Fruit fly (Drosophila melanogaster): ENCODE results near the gene Epg5.
A peak's percentile ranks its signal among the peaks of the same experiment; 100 is the strongest.

The Epg5 gene

dm6 chr3R:18739435-18739977, 19.2 kb downstream of the Epg5 start (continued):
- TF ChIP-seq lz (GFP tag; optimal IDR thresholded peaks at IDR 0.05) (peak; percentile 13), Sox14 (GFP tag; optimal IDR thresholded peaks at IDR 0.05) (no peak), Gug (GFP tag; IDR thresholded peaks at IDR 0.05) (no peak), Blimp-1 (GFP tag; optimal IDR thresholded peaks at IDR 0.05) (no peak), CG10631 (GFP tag; optimal IDR thresholded peaks at IDR 0.05) (no peak), CG10669 (GFP tag; optimal IDR thresholded peaks at IDR 0.05) (no peak), salr (GFP tag; optimal IDR thresholded peaks at IDR 0.05) (no peak), svp (GFP tag) (peak; percentile 76)

- peak; percentile 16; the same call in 1 of the 3 replicates for TF ChIP-seq eg (GFP tag; IDR thresholded peaks at IDR 0.05)
- TF ChIP-seq CG1621 (tag; optimal IDR thresholded peaks at IDR 0.05) = no peak
- TF ChIP-seq achi (GFP tag; optimal IDR thresholded peaks at IDR 0.05) = no peak
- peak; percentile 11 for TF ChIP-seq Hr4 (GFP tag; optimal IDR thresholded peaks at IDR 0.05)
- peak; percentile 26 for TF ChIP-seq fd59A (GFP tag; optimal IDR thresholded peaks at IDR 0.05)
- no peak for TF ChIP-seq CG3032 (tag; optimal IDR thresholded peaks at IDR 0.05)
- no peak for TF ChIP-seq dsx (GFP tag; optimal IDR thresholded peaks at IDR 0.05; ENCODE audit: poor library complexity, severe bottlenecking)
- peak; percentile 44 for TF ChIP-seq Eip75B (GFP tag; optimal IDR thresholded peaks at IDR 0.05)
- no peak for TF ChIP-seq Eip93F (GFP tag; optimal IDR thresholded peaks at IDR 0.05)
- no peak for TF ChIP-seq Hr39 (GFP tag; optimal IDR thresholded peaks at IDR 0.05)
- TF ChIP-seq esn (GFP tag; optimal IDR thresholded peaks at IDR 0.05) = peak; percentile 65
- TF ChIP-seq salr (GFP tag; optimal IDR thresholded peaks at IDR 0.05) = no peak
- TF ChIP-seq CG9139 (GFP tag; optimal IDR thresholded peaks at IDR 0.05) = no peak
- no peak for TF ChIP-seq Sox14 (GFP tag; optimal IDR thresholded peaks at IDR 0.05)
- TF ChIP-seq Smox (GFP tag; optimal IDR thresholded peaks at IDR 0.05) = peak; percentile 29
- TF ChIP-seq Blimp-1 (GFP tag; optimal IDR thresholded peaks at IDR 0.05) = no peak
- TF ChIP-seq dac (GFP tag; optimal IDR thresholded peaks at IDR 0.05) = no peak
- no peak for TF ChIP-seq CG32006 (GFP tag; optimal IDR thresholded peaks at IDR 0.05)
- TF ChIP-seq CG10631 (GFP tag; optimal IDR thresholded peaks at IDR 0.05) = peak; percentile 4
- TF ChIP-seq CG8632 (GFP tag; optimal IDR thresholded peaks at IDR 0.05) = peak; percentile 31
- no peak for TF ChIP-seq CG16779 (tag; optimal IDR thresholded peaks at IDR 0.05)
- TF ChIP-seq CG6276 (GFP tag; optimal IDR thresholded peaks at IDR 0.05) = no peak
- TF ChIP-seq vri (GFP tag; optimal IDR thresholded peaks at IDR 0.05) = peak; percentile 28
- no peak for TF ChIP-seq Hr38 (GFP tag; optimal IDR thresholded peaks at IDR 0.05)
- TF ChIP-seq fd85E (GFP tag; optimal IDR thresholded peaks at IDR 0.05) = no peak
- no peak for TF ChIP-seq spab (GFP tag; optimal IDR thresholded peaks at IDR 0.05)
- TF ChIP-seq CG10669 (GFP tag; optimal IDR thresholded peaks at IDR 0.05) = no peak
- TF ChIP-seq Ets96B (tag; optimal IDR thresholded peaks at IDR 0.05) = peak; percentile 17
- TF ChIP-seq lz (GFP tag; optimal IDR thresholded peaks at IDR 0.05) = peak; percentile 32
- TF ChIP-seq CG3919 (GFP tag; optimal IDR thresholded peaks at IDR 0.05) = no peak
- peak; percentile 47 for TF ChIP-seq CG34406 (GFP tag; optimal IDR thresholded peaks at IDR 0.05)
- TF ChIP-seq Eip78C (GFP tag) = peak; percentile 89
- no peak for TF ChIP-seq OdsH (GFP tag; optimal IDR thresholded peaks at IDR 0.05)
- TF ChIP-seq Ets21C (GFP tag; optimal IDR thresholded peaks at IDR 0.05) = no peak
- TF ChIP-seq CG31627 (GFP tag; optimal IDR thresholded peaks at IDR 0.05) = peak; percentile 29
- peak; percentile 47 for TF ChIP-seq acj6 (GFP tag; optimal IDR thresholded peaks at IDR 0.05)
- peak; percentile 82 for TF ChIP-seq svp (GFP tag)
- no peak for TF ChIP-seq CG15336 (GFP tag; IDR thresholded peaks at IDR 0.05)
- TF ChIP-seq pdm3 (GFP tag; optimal IDR thresholded peaks at IDR 0.05) = no peak
- TF ChIP-seq Met (GFP tag; optimal IDR thresholded peaks at IDR 0.05) = peak; percentile 53
- TF ChIP-seq net (GFP tag; optimal IDR thresholded peaks at IDR 0.05) = peak; percentile 11
- peak; percentile 17 for TF ChIP-seq CG6792 (GFP tag; optimal IDR thresholded peaks at IDR 0.05)
- TF ChIP-seq Sox15 (GFP tag; optimal IDR thresholded peaks at IDR 0.05) = no peak
- no peak for TF ChIP-seq CG11762 (GFP tag; optimal IDR thresholded peaks at IDR 0.05; ENCODE audit: insufficient read depth)
- peak; percentile 32 for TF ChIP-seq cyc (GFP tag; optimal IDR thresholded peaks at IDR 0.05)
- TF ChIP-seq CG11902 (GFP tag; optimal IDR thresholded peaks at IDR 0.05) = no peak
These were observed 19.8 kb downstream of the Epg5 start for dm6 chr3R:18738705-18739434.
